Worm (Caenorhabditis elegans): ENCODE data around the gene enpl-1.

The enpl-1 gene

DNA sequence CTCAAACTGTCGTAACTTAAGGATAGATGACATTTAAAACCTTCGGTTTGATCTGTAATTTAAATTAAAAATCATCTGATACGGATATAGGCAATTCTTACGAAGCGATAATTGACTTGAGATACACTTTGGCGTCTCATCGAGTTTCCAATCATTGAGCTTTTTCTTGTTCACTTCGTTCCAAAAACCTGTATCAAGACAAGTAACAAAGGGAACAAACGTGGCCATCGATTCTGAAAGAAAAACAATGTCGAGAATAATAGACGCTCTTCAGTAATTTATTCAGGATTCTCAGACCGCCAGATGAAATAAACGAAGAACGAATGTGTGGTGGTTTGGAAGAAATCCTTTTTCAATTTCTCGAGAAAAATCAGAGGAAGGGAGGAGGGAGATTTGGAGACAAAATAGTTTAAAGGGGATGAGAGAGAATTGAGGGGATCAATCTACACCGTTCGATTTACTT, 38.2 kb upstream of the enpl-1 start, which contains the start of gene atg-7 (continued):
- TF ChIP-seq zfh-2 (GFP tag; conservative IDR thresholded peaks at IDR 0.05) (no peak), Y53F4B.3 (GFP tag; IDR thresholded peaks at IDR 0.05) (no peak), die-1 (tag; optimal IDR thresholded peaks at IDR 0.05) (peak; percentile 20), egl-18 (GFP tag; IDR thresholded peaks at IDR 0.05) (no peak), hsf-1 (GFP tag; IDR thresholded peaks at IDR 0.05) (0 out of 2 replicates have a peak, but pooled peaks have one; percentile 58), chd-7 (tag; optimal IDR thresholded peaks at IDR 0.05) (peak; percentile 43), rcor-1 (GFP tag; IDR thresholded peaks at IDR 0.05) (no peak; the same call in 1 of the 2 replicates), T07F8.4 (tag; optimal IDR thresholded peaks at IDR 0.05) (no peak), nhr-27 (tag; optimal IDR thresholded peaks at IDR 0.05) (no peak), ztf-18 (tag; optimal IDR thresholded peaks at IDR 0.05) (no peak), ceh-79 (tag; optimal IDR thresholded peaks at IDR 0.05) (no peak), athp-1 (tag; optimal IDR thresholded peaks at IDR 0.05) (peak; percentile 35), ama-1 (optimal IDR thresholded peaks at IDR 0.05) (peak; percentile 92), ama-1 (GFP tag; optimal IDR thresholded peaks at IDR 0.05) (peak; percentile 31 to 64), pha-4 (tag; optimal IDR thresholded peaks at IDR 0.05) (no peak), nhr-90 (tag; optimal IDR thresholded peaks at IDR 0.05) (peak; percentile 7), somi-1 (GFP tag; optimal IDR thresholded peaks at IDR 0.05) (peak; percentile 12), lir-1 (GFP tag; conservative IDR thresholded peaks at IDR 0.05) (no peak), lag-1 (GFP tag; IDR thresholded peaks at IDR 0.05) (no peak), repo-1 (tag; optimal IDR thresholded peaks at IDR 0.05) (peak; percentile 76), tbx-9 (tag; optimal IDR thresholded peaks at IDR 0.05; ENCODE audit: borderline replicate concordance) (no peak), sea-2 (GFP tag; IDR thresholded peaks at IDR 0.05) (no peak), hlh-26 (GFP tag; conservative IDR thresholded peaks at IDR 0.05) (no peak), snpc-3.4 (tag; optimal IDR thresholded peaks at IDR 0.05) (no peak), snpc-1.3 (tag; optimal IDR thresholded peaks at IDR 0.05; ENCODE audit: insufficient read depth) (peak; percentile 1), mcd-1 (GFP tag; IDR thresholded peaks at IDR 0.05) (no peak; the same call in 1 of the 2 replicates), F55B11.4 (tag; optimal IDR thresholded peaks at IDR 0.05; ENCODE audit: borderline replicate concordance, insufficient read depth) (no peak), aptf-3 (GFP tag; IDR thresholded peaks at IDR 0.05) (no peak), snpc-1.1 (tag; optimal IDR thresholded peaks at IDR 0.05; ENCODE audit: insufficient read depth) (no peak), ceh-40 (GFP tag; IDR thresholded peaks at IDR 0.05) (no peak), F10E7.11 (tag; optimal IDR thresholded peaks at IDR 0.05) (peak; percentile 60), C17E4.6 (GFP tag; IDR thresholded peaks at IDR 0.05) (no peak), hrde-1 (tag; optimal IDR thresholded peaks at IDR 0.05; ENCODE audit: borderline replicate concordance) (peak; percentile 74), K11D2.4 (GFP tag; IDR thresholded peaks at IDR 0.05) (no peak), nhr-80 (tag; optimal IDR thresholded peaks at IDR 0.05) (no peak), lin-26 (GFP tag; IDR thresholded peaks at IDR 0.05) (no peak), ztf-28 (GFP tag; IDR thresholded peaks at IDR 0.05) (no peak), zim-3 (tag; optimal IDR thresholded peaks at IDR 0.05) (no peak), F57A8.1 (GFP tag; optimal IDR thresholded peaks at IDR 0.05) (no peak), attf-3 (GFP tag; conservative IDR thresholded peaks at IDR 0.05) (no peak), Y79H2A.3 (GFP tag; conservative IDR thresholded peaks at IDR 0.05) (no peak), cebp-2 (GFP tag; IDR thresholded peaks at IDR 0.05) (0 out of 2 replicates have a peak, but pooled peaks have one; percentile 29), ceh-91 (GFP tag; IDR thresholded peaks at IDR 0.05) (no peak), dox-1 (GFP tag; IDR thresholded peaks at IDR 0.05) (no peak), ztf-3 (GFP tag; optimal IDR thresholded peaks at IDR 0.05) (no peak), fkh-3 (tag; optimal IDR thresholded peaks at IDR 0.05) (no peak), lin-40 (tag; optimal IDR thresholded peaks at IDR 0.05) (peak; percentile 14), T26A5.8 (tag; optimal IDR thresholded peaks at IDR 0.05) (no peak), egrh-3 (GFP tag; IDR thresholded peaks at IDR 0.05) (no peak)

Measured in whole organism, young adult.